Worm (Caenorhabditis elegans) whole organism, L1 larva: ENCODE measurements around the gene Y73B6BL.23.

Source experiments
- C16A3.4 ChIP-seq: fragments of 150-350 bp; optimal IDR thresholded peaks from 2 replicates; lab custom pipeline; 2014; ENCODE audit warnings: missing biosample characterization, missing genetic modification characterization
- aha-1 ChIP-seq: fragments of 150-350 bp; optimal IDR thresholded peaks from 2 replicates; lab custom pipeline; 2014; ENCODE audit warnings: missing biosample characterization, missing genetic modification characterization
- alr-1 ChIP-seq: fragments of 200-800 bp; sonication (Bioruptor generic); optimal IDR thresholded peaks from 2 replicates; lab custom pipeline; 2018; ENCODE audit warnings: borderline replicate concordance, mild to moderate bottlenecking, missing genetic modification characterization, missing compliant biosample characterization
- ama-1 ChIP-seq: fragments of 150-350 bp; optimal IDR thresholded peaks from 2 replicates; lab custom pipeline; 2014
- blmp-1 ChIP-seq: fragments of 150-350 bp; optimal IDR thresholded peaks from 2 replicates; lab custom pipeline; 2014; ENCODE audit warnings: missing biosample characterization, missing genetic modification characterization
- ceh-90 ChIP-seq: sonication (generic microtip); optimal IDR thresholded peaks from 2 replicates; lab custom pipeline; 2016; ENCODE audit warnings: missing genetic modification characterization, missing compliant biosample characterization
- dsc-1 ChIP-seq: sonication (generic microtip); optimal IDR thresholded peaks from 2 replicates; lab custom pipeline; 2016; ENCODE audit warnings: mild to moderate bottlenecking, missing genetic modification characterization, missing compliant biosample characterization
- efl-1 ChIP-seq, 4 experiments: fragments of 150-350 bp; optimal IDR thresholded peaks in 3 of 4; peaks in 1 of 4; 1 replicate in 1 of 4; 2 replicates in 3 of 4; lab custom pipeline; 2014; ENCODE audit warnings: missing biosample characterization in 2 of 4, missing genetic modification characterization in 2 of 4, missing genetic modification reagents in 2 of 4
- ets-5 ChIP-seq: fragments of 200-800 bp; sonication (Bioruptor generic); IDR thresholded peaks from 2 replicates; pipeline ENCODE4 v1.3.6; 2022; ENCODE audit warnings: missing genetic modification characterization, missing compliant biosample characterization
- fkh-10 ChIP-seq: sonication (generic microtip); optimal IDR thresholded peaks from 2 replicates; lab custom pipeline; 2017; ENCODE audit warnings: missing biosample characterization, missing genetic modification reagents, missing genetic modification characterization
- fkh-4 ChIP-seq: sonication (generic microtip); optimal IDR thresholded peaks from 2 replicates; lab custom pipeline; 2016; ENCODE audit warnings: missing compliant biosample characterization, missing genetic modification characterization, borderline replicate concordance
- fkh-8 ChIP-seq: sonication (generic microtip); optimal IDR thresholded peaks from 2 replicates; lab custom pipeline; 2016; ENCODE audit warnings: mild to moderate bottlenecking, missing genetic modification characterization, missing compliant biosample characterization
- fos-1 ChIP-seq: fragments of 150-350 bp; optimal IDR thresholded peaks from 2 replicates; lab custom pipeline; 2014; ENCODE audit warnings: missing biosample characterization, missing genetic modification characterization
- hlh-17 ChIP-seq: fragments of 200-800 bp; sonication (Bioruptor generic); optimal IDR thresholded peaks from 2 replicates; lab custom pipeline; 2018; ENCODE audit warnings: missing genetic modification characterization, mild to moderate bottlenecking, missing compliant biosample characterization, moderate library complexity, borderline replicate concordance
- hlh-4 ChIP-seq: sonication (generic microtip); optimal IDR thresholded peaks from 2 replicates; lab custom pipeline; 2016; ENCODE audit warnings: mild to moderate bottlenecking, missing genetic modification characterization, missing compliant biosample characterization
- jun-1 ChIP-seq: fragments of 150-350 bp; optimal IDR thresholded peaks from 2 replicates; lab custom pipeline; 2014; ENCODE audit warnings: missing biosample characterization, missing genetic modification reagents, missing genetic modification characterization
- lin-14 ChIP-seq: fragments of 200-800 bp; sonication (Bioruptor generic); optimal IDR thresholded peaks from 2 replicates; lab custom pipeline; 2018; ENCODE audit warnings: mild to moderate bottlenecking, missing genetic modification characterization, moderate library complexity, missing compliant biosample characterization
- lin-15B ChIP-seq: fragments of 150-350 bp; sonication (generic microtip); optimal IDR thresholded peaks from 3 replicates; lab custom pipeline; 2014; ENCODE audit warnings: missing biosample characterization, missing genetic modification characterization
- lin-35 ChIP-seq, 2 experiments: fragments of 150-350 bp; optimal IDR thresholded peaks; 2 replicates each; lab custom pipeline; 2014; ENCODE audit warnings: missing biosample characterization in 2 of 2, missing genetic modification characterization in 2 of 2, missing genetic modification reagents in 2 of 2
- lin-39 ChIP-seq: fragments of 150-350 bp; optimal IDR thresholded peaks from 2 replicates; lab custom pipeline; 2014; ENCODE audit warnings: missing biosample characterization, missing genetic modification reagents, missing genetic modification characterization
- lsy-2 ChIP-seq, 2 experiments: fragments of 150-350 bp; optimal IDR thresholded peaks; 2 replicates each; lab custom pipeline; 2014; ENCODE audit warnings: missing biosample characterization in 2 of 2, missing genetic modification characterization in 2 of 2
- mep-1 ChIP-seq: fragments of 150-350 bp; optimal IDR thresholded peaks from 2 replicates; lab custom pipeline; 2014; ENCODE audit warnings: missing biosample characterization, missing genetic modification characterization
- nhr-11 ChIP-seq: fragments of 150-350 bp; optimal IDR thresholded peaks from 2 replicates; lab custom pipeline; 2014; ENCODE audit warnings: missing biosample characterization, missing genetic modification characterization
- nhr-12 ChIP-seq: sonication (generic microtip); optimal IDR thresholded peaks from 2 replicates; lab custom pipeline; 2017; ENCODE audit warnings: missing biosample characterization, missing genetic modification characterization
- nhr-19 ChIP-seq: fragments of 200-800 bp; sonication (Bioruptor generic); conservative IDR thresholded peaks from 2 replicates; pipeline ENCODE4 v1.3.6; 2022; ENCODE audit warnings: missing genetic modification characterization, missing compliant biosample characterization
- nhr-237 ChIP-seq: fragments of 150-350 bp; optimal IDR thresholded peaks from 2 replicates; lab custom pipeline; 2014; ENCODE audit warnings: missing biosample characterization, missing genetic modification characterization
- nhr-28 ChIP-seq: fragments of 150-350 bp; optimal IDR thresholded peaks from 2 replicates; lab custom pipeline; 2014; ENCODE audit warnings: missing biosample characterization, missing genetic modification characterization
- nhr-47 ChIP-seq: sonication (generic microtip); optimal IDR thresholded peaks from 2 replicates; lab custom pipeline; 2016; ENCODE audit warnings: mild to moderate bottlenecking, missing genetic modification characterization, moderate library complexity, missing compliant biosample characterization
- nhr-71 ChIP-seq: sonication (generic microtip); optimal IDR thresholded peaks from 2 replicates; lab custom pipeline; 2016; ENCODE audit warnings: mild to moderate bottlenecking, missing genetic modification characterization, moderate library complexity, missing compliant biosample characterization
- nhr-84 ChIP-seq: sonication (generic microtip); optimal IDR thresholded peaks from 2 replicates; lab custom pipeline; 2017; ENCODE audit warnings: missing biosample characterization, missing genetic modification characterization
- nhr-85 ChIP-seq: sonication (generic microtip); peaks from one replicate; lab custom pipeline; 2016; ENCODE audit warnings: missing genetic modification characterization, inconsistent platforms, missing compliant biosample characterization
- pag-3 ChIP-seq: sonication (generic microtip); optimal IDR thresholded peaks from 2 replicates; lab custom pipeline; 2017; ENCODE audit warnings: missing genetic modification characterization, mild to moderate bottlenecking, missing compliant biosample characterization, antibody characterized with exemption, borderline replicate concordance; ENCODE audit not compliant: insufficient read depth
- pax-3 ChIP-seq: fragments of 200-800 bp; sonication (Bioruptor generic); optimal IDR thresholded peaks from 2 replicates; lab custom pipeline; 2018; ENCODE audit warnings: mild to moderate bottlenecking, missing genetic modification characterization, moderate library complexity, missing compliant biosample characterization
- pqm-1 ChIP-seq: sonication (generic microtip); optimal IDR thresholded peaks from 3 replicates; lab custom pipeline; 2017; ENCODE audit warnings: missing biosample characterization, missing genetic modification characterization
- rnt-1 ChIP-seq: sonication (generic microtip); optimal IDR thresholded peaks from 2 replicates; lab custom pipeline; 2016; ENCODE audit warnings: mild to moderate bottlenecking, missing genetic modification characterization, moderate library complexity, missing compliant biosample characterization
- sptf-1 ChIP-seq: fragments of 150-350 bp; optimal IDR thresholded peaks from 2 replicates; lab custom pipeline; 2014; ENCODE audit warnings: missing biosample characterization, missing genetic modification characterization
- swsn-7 ChIP-seq: sonication (generic microtip); optimal IDR thresholded peaks from 2 replicates; lab custom pipeline; 2016; ENCODE audit warnings: missing genetic modification characterization, missing compliant biosample characterization
- tlp-1 ChIP-seq: fragments of 150-350 bp; optimal IDR thresholded peaks from 2 replicates; lab custom pipeline; 2014; ENCODE audit warnings: missing biosample characterization, missing genetic modification characterization
- unc-30 ChIP-seq: sonication (generic microtip); optimal IDR thresholded peaks from 2 replicates; lab custom pipeline; 2017; ENCODE audit warnings: missing biosample characterization, missing genetic modification characterization
- unc-62 ChIP-seq: fragments of 150-350 bp; optimal IDR thresholded peaks from 2 replicates; lab custom pipeline; 2014; ENCODE audit warnings: missing biosample characterization, missing genetic modification reagents, missing genetic modification characterization
- unc-86 ChIP-seq: sonication (generic microtip); optimal IDR thresholded peaks from 2 replicates; lab custom pipeline; 2016; ENCODE audit warnings: missing genetic modification characterization, missing compliant biosample characterization
- unc-98 ChIP-seq: fragments of 200-800 bp; sonication (Bioruptor generic); IDR thresholded peaks from 2 replicates; pipeline ENCODE4 v1.3.6; 2022; ENCODE audit warnings: missing genetic modification characterization, missing compliant biosample characterization
- xbp-1 ChIP-seq: sonication (generic microtip); optimal IDR thresholded peaks from 2 replicates; lab custom pipeline; 2016; ENCODE audit warnings: missing genetic modification characterization, missing compliant biosample characterization
- zag-1 ChIP-seq: fragments of 150-350 bp; optimal IDR thresholded peaks from 2 replicates; lab custom pipeline; 2014; ENCODE audit warnings: missing biosample characterization, missing genetic modification characterization
- zip-4 ChIP-seq: fragments of 200-800 bp; sonication (Bioruptor generic); optimal IDR thresholded peaks from 2 replicates; lab custom pipeline; 2018; ENCODE audit warnings: mild to moderate bottlenecking, missing genetic modification characterization, moderate library complexity, missing compliant biosample characterization
- ztf-4 ChIP-seq: fragments of 150-350 bp; optimal IDR thresholded peaks from 2 replicates; lab custom pipeline; 2014; ENCODE audit warnings: missing biosample characterization, missing genetic modification characterization

Gene Y73B6BL.23

DNA sequence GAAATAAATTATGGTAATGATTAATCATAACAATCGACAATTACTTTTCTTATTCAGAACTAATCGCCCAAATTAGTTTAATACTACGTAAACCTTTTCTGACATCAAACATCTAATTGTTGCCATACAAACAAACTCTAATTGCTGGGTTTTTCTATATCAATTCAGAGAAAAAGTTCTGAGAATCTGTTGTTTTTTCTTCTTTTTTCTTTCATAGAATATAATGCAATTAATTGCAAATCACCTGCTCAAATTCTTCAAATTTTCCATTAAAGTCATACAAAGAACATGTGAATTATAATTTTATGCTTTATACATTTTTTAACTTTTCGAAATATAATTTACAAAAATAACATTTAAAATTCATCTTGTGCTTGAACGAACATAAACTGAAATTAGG, 15.5 kb downstream of the Y73B6BL.23 start:
- TF ChIP-seq hlh-4 (tag; lab: Kevin White, UChicago) (peak; percentile 64), fkh-8 (tag; lab: Kevin White, UChicago) (peak; percentile 52), nhr-71 (tag; lab: Kevin White, UChicago) (peak; percentile 22), hlh-17 (GFP tag; lab: Kevin White, UChicago) (no peak), alr-1 (tag; lab: Kevin White, UChicago) (no peak), pax-3 (tag; lab: Kevin White, UChicago) (peak; percentile 8)

DNA sequence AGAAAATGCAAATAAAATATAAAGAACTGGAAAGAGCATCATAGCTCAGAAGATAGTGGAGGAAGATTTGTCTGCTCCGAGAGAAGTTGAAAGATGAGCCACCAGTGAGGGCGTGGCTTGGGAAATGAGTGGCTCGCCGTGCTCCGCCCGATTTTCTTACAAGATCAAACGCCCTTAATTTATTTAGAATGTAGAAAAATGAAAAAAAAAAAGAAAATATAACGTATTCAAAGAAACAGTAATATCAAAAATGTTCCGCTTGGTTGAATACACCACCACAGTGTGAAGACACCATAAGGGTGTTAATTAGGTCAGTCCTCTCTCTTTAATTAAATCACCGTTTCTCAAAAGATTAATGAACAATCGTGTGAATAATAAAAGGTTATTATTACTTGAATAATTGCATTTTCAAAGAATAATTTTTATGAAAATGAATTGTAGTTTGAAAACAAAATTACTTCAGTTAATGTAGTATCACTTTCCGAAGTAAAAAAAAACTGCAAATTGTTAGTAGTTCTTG, 16.4 kb downstream of the Y73B6BL.23 start, which contains the start of gene sfrp-1:
sfrp-1 (minus strand) TSS at position 51 of the 520 bp plus-strand sequence.
- no peak for TF ChIP-seq lsy-2 (tag; optimal IDR thresholded peaks at IDR 0.05; lab: Kevin White, UChicago)
- TF ChIP-seq lin-35 (GFP tag; optimal IDR thresholded peaks at IDR 0.05; lab: Kevin White, UChicago) = no peak
- no peak for TF ChIP-seq ets-5 (GFP tag; lab: Robert Waterston, UW)
- no peak for TF ChIP-seq tlp-1 (tag; lab: Kevin White, UChicago)
- TF ChIP-seq lin-15B (tag; lab: Kevin White, UChicago) = no peak
- no peak for TF ChIP-seq nhr-19 (GFP tag; lab: Robert Waterston, UW)

ce11 chrIV:6395190-6395589, 23.7 kb downstream of the Y73B6BL.23 start:
- TF ChIP-seq rnt-1 (tag; lab: Kevin White, UChicago) = no peak
- no peak for TF ChIP-seq blmp-1 (tag; lab: Kevin White, UChicago)
- no peak for TF ChIP-seq unc-62
- no peak for TF ChIP-seq nhr-237 (tag; lab: Kevin White, UChicago)
- TF ChIP-seq fkh-10 = peak; percentile 54

DNA sequence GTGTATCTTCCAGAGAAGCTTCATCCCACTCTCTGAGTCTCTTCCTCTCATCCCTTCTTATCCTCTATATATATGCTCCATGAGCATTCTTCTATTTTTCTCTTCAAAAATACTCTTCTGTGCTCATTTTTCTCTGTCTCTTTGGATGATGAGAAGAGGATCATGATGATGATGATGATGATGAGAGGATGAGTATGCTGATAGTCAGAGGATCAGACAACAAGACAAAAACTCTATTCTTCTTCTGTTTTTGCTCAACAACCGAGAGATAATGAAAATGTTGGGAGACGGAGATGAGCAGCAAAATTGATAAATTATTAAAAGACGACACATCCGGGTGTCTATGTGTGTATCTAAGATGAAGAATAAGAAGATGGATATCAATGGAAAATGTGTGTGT, 25.6 kb downstream of the Y73B6BL.23 start:
- no peak for TF ChIP-seq ceh-90
- TF ChIP-seq swsn-7 (tag; lab: Kevin White, UChicago) = peak; percentile 42
- TF ChIP-seq C16A3.4 (tag; lab: Kevin White, UChicago) = no peak
- TF ChIP-seq fkh-8 (tag; lab: Kevin White, UChicago) = peak; percentile 33
- TF ChIP-seq ama-1 = no peak
- TF ChIP-seq zag-1 (tag; lab: Kevin White, UChicago) = no peak
- TF ChIP-seq unc-98 = no peak
- TF ChIP-seq efl-1 (optimal IDR thresholded peaks at IDR 0.05; lab: Kevin White, UChicago) = peak; percentile 44 to 49
- peak; percentile 13 to 20 for TF ChIP-seq efl-1 (GFP tag; optimal IDR thresholded peaks at IDR 0.05 in 1 of 2; lab: Kevin White, UChicago)
- no peak for TF ChIP-seq lin-15B (tag; lab: Kevin White, UChicago)
- peak; percentile 48 for TF ChIP-seq mep-1 (tag; lab: Kevin White, UChicago)
- no peak for TF ChIP-seq lin-39 (tag; lab: Kevin White, UChicago)
- no peak for TF ChIP-seq pag-3 (tag; lab: Kevin White, UChicago)
- TF ChIP-seq pqm-1 (tag; lab: Kevin White, UChicago) = no peak
- peak in 1 of 2 experiments; percentile 36 for TF ChIP-seq lin-35 (GFP tag; optimal IDR thresholded peaks at IDR 0.05; lab: Kevin White, UChicago)
- TF ChIP-seq hlh-17 (GFP tag; lab: Kevin White, UChicago) = no peak
- peak; percentile 3 for TF ChIP-seq xbp-1
- peak; percentile 62 for TF ChIP-seq fos-1
- TF ChIP-seq aha-1 (tag; lab: Kevin White, UChicago) = no peak
- no peak for TF ChIP-seq sptf-1
- TF ChIP-seq nhr-12 (tag; lab: Kevin White, UChicago) = no peak
- TF ChIP-seq nhr-71 (tag; lab: Kevin White, UChicago) = peak; percentile 83
- peak; percentile 21 for TF ChIP-seq ztf-4 (tag; lab: Kevin White, UChicago)
- peak; percentile 51 for TF ChIP-seq nhr-47 (tag; lab: Kevin White, UChicago)
- peak; percentile 79 for TF ChIP-seq dsc-1 (tag; lab: Kevin White, UChicago)
- no peak for TF ChIP-seq pax-3 (tag; lab: Kevin White, UChicago)
- TF ChIP-seq unc-86 (tag; lab: Kevin White, UChicago) = peak; percentile 89
- no peak for TF ChIP-seq jun-1 (tag; lab: Kevin White, UChicago)
- no peak for TF ChIP-seq nhr-85 (tag; lab: Kevin White, UChicago)
- TF ChIP-seq nhr-28 = no peak
- TF ChIP-seq lin-14 (GFP tag; lab: Kevin White, UChicago) = peak; percentile 90
- no peak for TF ChIP-seq alr-1 (tag; lab: Kevin White, UChicago)
- peak; percentile 25 for TF ChIP-seq nhr-11
- TF ChIP-seq zip-4 (GFP tag; lab: Kevin White, UChicago) = no peak
- TF ChIP-seq fkh-4 = no peak
- no peak for TF ChIP-seq unc-30 (tag; lab: Kevin White, UChicago)
- no peak for TF ChIP-seq nhr-84 (tag; lab: Kevin White, UChicago)
- peak; percentile 48 for TF ChIP-seq fkh-10
